Fruit fly (Drosophila melanogaster) whole organism, embryonic: ENCODE data around the gene asun.

Source experiments
- ATbp ChIP-seq: fragments of 200-800 bp; sonication (Bioruptor generic); optimal IDR thresholded peaks from 2 replicates; lab custom pipeline; 2017; ENCODE audit warnings: missing biosample characterization, mild to moderate bottlenecking, missing genetic modification characterization, missing genetic modification reagents
- Ada2b ChIP-seq: fragments of 200-800 bp; sonication (Bioruptor generic); IDR thresholded peaks from 2 replicates; pipeline ENCODE4 v1.3.6; 2022; ENCODE audit warnings: missing biosample characterization, missing genetic modification characterization
- B-H1 ChIP-seq: fragments of 200-800 bp; sonication (Bioruptor generic); IDR thresholded peaks from 3 replicates; pipeline ENCODE4 v1.3.6; 2022; ENCODE audit warnings: missing biosample characterization, missing genetic modification characterization
- B-H2 ChIP-seq: fragments of 200-800 bp; sonication (Bioruptor generic); optimal IDR thresholded peaks from 2 replicates; lab custom pipeline; 2018; ENCODE audit warnings: missing biosample characterization, mild to moderate bottlenecking, missing genetic modification characterization
- CG10462 ChIP-seq: fragments of 200-800 bp; sonication (Bioruptor generic); optimal IDR thresholded peaks from 2 replicates; lab custom pipeline; 2016; ENCODE audit warnings: missing biosample characterization, missing genetic modification characterization
- CG12236 ChIP-seq: fragments of 200-800 bp; sonication (Bioruptor generic); optimal IDR thresholded peaks from 2 replicates; lab custom pipeline; 2016; ENCODE audit warnings: missing biosample characterization, missing genetic modification characterization
- CG12942 ChIP-seq: fragments of 200-800 bp; sonication (Bioruptor generic); optimal IDR thresholded peaks from 3 replicates; lab custom pipeline; 2016; ENCODE audit warnings: missing biosample characterization, missing genetic modification characterization
- CG13424 ChIP-seq: fragments of 200-800 bp; sonication (Bioruptor generic); optimal IDR thresholded peaks from 2 replicates; lab custom pipeline; 2019; ENCODE audit warnings: missing biosample characterization, mild to moderate bottlenecking, missing genetic modification characterization, moderate library complexity
- CG15514 ChIP-seq: fragments of 200-800 bp; sonication (Bioruptor generic); optimal IDR thresholded peaks from 3 replicates; lab custom pipeline; 2017; ENCODE audit warnings: missing biosample characterization, missing genetic modification characterization, mild to moderate bottlenecking, moderate library complexity, missing genetic modification reagents
- CG15696 ChIP-seq: fragments of 200-800 bp; sonication (Bioruptor generic); optimal IDR thresholded peaks from 2 replicates; lab custom pipeline; 2019; ENCODE audit warnings: missing biosample characterization, mild to moderate bottlenecking, missing genetic modification characterization, moderate library complexity
- CG1603 ChIP-seq: fragments of 200-800 bp; sonication (Bioruptor generic); optimal IDR thresholded peaks from 2 replicates; lab custom pipeline; 2019; ENCODE audit warnings: missing biosample characterization, mild to moderate bottlenecking, missing genetic modification characterization, moderate library complexity
- CG17328 ChIP-seq: fragments of 200-800 bp; sonication (Bioruptor generic); IDR thresholded peaks from 2 replicates; pipeline ENCODE4 v1.3.6; 2022; ENCODE audit warnings: missing biosample characterization, missing genetic modification characterization
- CG17385 ChIP-seq: fragments of 200-800 bp; sonication (Bioruptor generic); optimal IDR thresholded peaks from 3 replicates; lab custom pipeline; 2018; ENCODE audit warnings: missing biosample characterization, mild to moderate bottlenecking, missing genetic modification characterization
- CG17829 ChIP-seq: fragments of 200-800 bp; optimal IDR thresholded peaks from 2 replicates; lab custom pipeline; 2019; ENCODE audit warnings: missing biosample characterization, mild to moderate bottlenecking, missing genetic modification characterization, moderate library complexity
- CG17912 ChIP-seq: fragments of 200-800 bp; sonication (Bioruptor generic); optimal IDR thresholded peaks from 2 replicates; lab custom pipeline; 2018; ENCODE audit warnings: missing biosample characterization, mild to moderate bottlenecking, missing genetic modification characterization
- CG2199 ChIP-seq: fragments of 200-800 bp; sonication (Bioruptor generic); IDR thresholded peaks from 3 replicates; pipeline ENCODE4 v1.3.6; 2022; ENCODE audit warnings: missing biosample characterization, missing genetic modification characterization
- CG42726 ChIP-seq: fragments of 200-800 bp; sonication (Bioruptor generic); IDR thresholded peaks from 2 replicates; pipeline ENCODE4 v1.3.6; 2022; ENCODE audit warnings: missing biosample characterization, missing genetic modification characterization; ENCODE audit not compliant: partially characterized antibody
- CG4424 ChIP-seq: fragments of 200-800 bp; sonication (Bioruptor generic); optimal IDR thresholded peaks from 3 replicates; lab custom pipeline; 2016; ENCODE audit warnings: missing biosample characterization, missing genetic modification characterization
- CG8290 ChIP-seq, 3 experiments: fragments of 200-800 bp; sonication (Bioruptor generic); optimal IDR thresholded peaks; 2 replicates each; lab custom pipeline; 2016 to 2019; ENCODE audit warnings: missing biosample characterization in 3 of 3, missing genetic modification characterization in 3 of 3, mild to moderate bottlenecking in 2 of 3, moderate library complexity in 1 of 3
- CG8765 ChIP-seq: fragments of 200-800 bp; sonication (Bioruptor generic); IDR thresholded peaks from 2 replicates; pipeline ENCODE4 v1.3.6; 2022; ENCODE audit warnings: missing biosample characterization, missing genetic modification characterization
- CG9437 ChIP-seq: fragments of 200-800 bp; sonication (Bioruptor generic); optimal IDR thresholded peaks from 2 replicates; lab custom pipeline; 2018; ENCODE audit warnings: missing biosample characterization, mild to moderate bottlenecking, missing genetic modification characterization
- CG9797 ChIP-seq: fragments of 200-800 bp; sonication (Bioruptor generic); optimal IDR thresholded peaks from 3 replicates; lab custom pipeline; 2018; ENCODE audit warnings: missing biosample characterization, mild to moderate bottlenecking, missing genetic modification characterization
- CTCF ChIP-seq: fragments of 200-800 bp; sonication (Bioruptor generic); optimal IDR thresholded peaks from 2 replicates; lab custom pipeline; 2017; ENCODE audit warnings: missing biosample characterization, mild to moderate bottlenecking, missing genetic modification characterization, moderate library complexity
- Gsc ChIP-seq: fragments of 200-800 bp; sonication (Bioruptor generic); IDR thresholded peaks from 2 replicates; pipeline ENCODE4 v1.3.6; 2022; ENCODE audit warnings: missing biosample characterization, missing genetic modification characterization
- HHEX ChIP-seq: fragments of 200-800 bp; sonication (Bioruptor generic); optimal IDR thresholded peaks from 3 replicates; lab custom pipeline; 2017; ENCODE audit warnings: missing biosample characterization, mild to moderate bottlenecking, missing genetic modification characterization, missing genetic modification reagents
- Kr ChIP-seq: fragments of 200-800 bp; sonication (Bioruptor generic); optimal IDR thresholded peaks from 2 replicates; lab custom pipeline; 2017; ENCODE audit warnings: missing biosample characterization, mild to moderate bottlenecking, missing genetic modification characterization
- Med ChIP-seq: fragments of 200-800 bp; sonication (Bioruptor generic); peaks from one replicate; lab custom pipeline; 2016; ENCODE audit warnings: missing biosample characterization, missing genetic modification characterization, mild to moderate bottlenecking, inconsistent platforms, moderate library complexity
- Opbp ChIP-seq: fragments of 200-800 bp; sonication (Bioruptor generic); IDR thresholded peaks from 3 replicates; pipeline ENCODE4 v1.3.6; 2022; ENCODE audit warnings: missing biosample characterization, missing genetic modification characterization; ENCODE audit not compliant: partially characterized antibody
- Side ChIP-seq: fragments of 200-800 bp; sonication (Bioruptor generic); optimal IDR thresholded peaks from 2 replicates; lab custom pipeline; 2016; ENCODE audit warnings: missing biosample characterization, missing genetic modification characterization
- Taf1 ChIP-seq: fragments of 200-800 bp; sonication (Bioruptor generic); IDR thresholded peaks from 2 replicates; pipeline ENCODE4 v1.3.6; 2022; ENCODE audit warnings: missing biosample characterization, missing genetic modification characterization
- cg ChIP-seq: fragments of 200-800 bp; sonication (Bioruptor generic); optimal IDR thresholded peaks from 3 replicates; lab custom pipeline; 2019; ENCODE audit warnings: missing biosample characterization, mild to moderate bottlenecking, missing genetic modification characterization, moderate library complexity
- chinmo ChIP-seq: fragments of 200-800 bp; sonication (Bioruptor generic); IDR thresholded peaks from 4 replicates; pipeline ENCODE4 v1.3.6; 2022; ENCODE audit warnings: missing biosample characterization, missing genetic modification characterization; ENCODE audit not compliant: partially characterized antibody
- dimm ChIP-seq: fragments of 200-800 bp; sonication (Bioruptor generic); IDR thresholded peaks from 2 replicates; pipeline ENCODE4 v1.3.6; 2022; ENCODE audit warnings: missing biosample characterization, missing genetic modification characterization
- dpn ChIP-seq, 2 experiments: fragments of 200-800 bp; sonication (Bioruptor generic); optimal IDR thresholded peaks; 3 replicates each; lab custom pipeline; 2016; ENCODE audit warnings: missing biosample characterization in 2 of 2, missing genetic modification characterization in 2 of 2
- exex ChIP-seq: fragments of 200-800 bp; sonication (Bioruptor generic); optimal IDR thresholded peaks from 4 replicates; lab custom pipeline; 2018; ENCODE audit warnings: missing biosample characterization, mild to moderate bottlenecking, missing genetic modification characterization, moderate library complexity
- hkb ChIP-seq, 2 experiments: fragments of 200-800 bp in 1 of 2; fragments of >200 bp in 1 of 2; sonication (Bioruptor generic) in 1 of 2; IDR thresholded peaks in 1 of 2; optimal IDR thresholded peaks in 1 of 2; 2 replicates each; pipeline versions ENCODE4 v1.3.6 to Lab custom; 2017 to 2022; ENCODE audit warnings: missing biosample characterization in 1 of 2, missing genetic modification characterization in 1 of 2
- kni ChIP-seq: fragments of 200-800 bp; sonication (Bioruptor generic); optimal IDR thresholded peaks from 3 replicates; lab custom pipeline; 2017; ENCODE audit warnings: mild to moderate bottlenecking, missing biosample characterization, missing genetic modification reagents, missing genetic modification characterization
- lbe ChIP-seq: fragments of 200-800 bp; sonication (Bioruptor generic); optimal IDR thresholded peaks from 2 replicates; lab custom pipeline; 2016; ENCODE audit warnings: missing biosample characterization, mild to moderate bottlenecking, missing genetic modification characterization
- nau ChIP-seq: fragments of 200-800 bp; sonication (Bioruptor generic); optimal IDR thresholded peaks from 3 replicates; lab custom pipeline; 2017; ENCODE audit warnings: missing biosample characterization, mild to moderate bottlenecking, missing genetic modification characterization, missing genetic modification reagents
- nom ChIP-seq: fragments of 200-800 bp; sonication (Bioruptor generic); optimal IDR thresholded peaks from 2 replicates; lab custom pipeline; 2017; ENCODE audit warnings: missing biosample characterization, missing genetic modification characterization, mild to moderate bottlenecking, moderate library complexity, missing genetic modification reagents
- pita ChIP-seq: fragments of 200-800 bp; sonication (Bioruptor generic); optimal IDR thresholded peaks from 2 replicates; lab custom pipeline; 2017; ENCODE audit warnings: missing biosample characterization, mild to moderate bottlenecking, missing genetic modification characterization
- rib ChIP-seq: fragments of 200-800 bp; sonication (Bioruptor generic); IDR thresholded peaks from 2 replicates; pipeline ENCODE4 v1.3.6; 2022; ENCODE audit warnings: missing biosample characterization, missing genetic modification characterization
- sens ChIP-seq: fragments of 200-800 bp; sonication (Bioruptor generic); peaks from one replicate; lab custom pipeline; 2016; ENCODE audit warnings: missing biosample characterization, missing genetic modification characterization
- slou ChIP-seq: fragments of 200-800 bp; sonication (Bioruptor generic); optimal IDR thresholded peaks from 3 replicates; lab custom pipeline; 2016; ENCODE audit warnings: missing biosample characterization, missing genetic modification characterization
- sr ChIP-seq: fragments of 200-800 bp; sonication (Bioruptor generic); IDR thresholded peaks from 3 replicates; pipeline ENCODE4 v1.3.6; 2022; ENCODE audit warnings: missing biosample characterization, missing genetic modification characterization
- z ChIP-seq: fragments of 200-800 bp; sonication (Bioruptor generic); IDR thresholded peaks from 3 replicates; pipeline ENCODE4 v1.3.6; 2022; ENCODE audit warnings: missing biosample characterization, missing genetic modification characterization
- zen2 ChIP-seq: fragments of 200-800 bp; sonication (Bioruptor generic); IDR thresholded peaks from 3 replicates; pipeline ENCODE4 v1.3.6; 2022; ENCODE audit warnings: missing biosample characterization, missing genetic modification characterization; ENCODE audit not compliant: partially characterized antibody

asun gene

dm6 chr3R:16281033-16281680 lies 17.1 kb downstream of the asun start (continued):
- TF ChIP-seq CG17328 (GFP tag; lab: Robert Waterston, UW) (peak; percentile 19; the same call in 1 of the 2 replicates), Taf1 (GFP tag; lab: Robert Waterston, UW) (no peak), lbe (no peak), CG12942 (GFP tag; lab: Kevin White, UChicago) (no peak), z (GFP tag; lab: Robert Waterston, UW) (peak; percentile 40; the same call in 1 of the 3 replicates), pita (no peak), CG17829 (tag; lab: Kevin White, UChicago) (no peak), B-H1 (no peak), CG9437 (GFP tag; lab: Kevin White, UChicago) (no peak), CG13424 (no peak), exex (tag; lab: Kevin White, UChicago) (no peak), HHEX (GFP tag; lab: Kevin White, UChicago) (no peak), CTCF (GFP tag; lab: Kevin White, UChicago) (no peak), hkb (optimal IDR thresholded peaks at IDR 0.05; lab: Kevin White, UChicago) (no peak), hkb (GFP tag; IDR thresholded peaks at IDR 0.05; lab: Robert Waterston, UW) (no peak), nom (peak; percentile 16)

dm6 chr3R:16282080-16282690 lies 18.1 kb downstream of the asun start:
- TF ChIP-seq B-H2, result no peak
- no peak for TF ChIP-seq cg (GFP tag; lab: Kevin White, UChicago)
- TF ChIP-seq Kr, result peak; percentile 83
- peak; percentile 15 for TF ChIP-seq nau (GFP tag; lab: Kevin White, UChicago)
- no peak for TF ChIP-seq Ada2b
- TF ChIP-seq CG4424 (GFP tag; lab: Kevin White, UChicago), result no peak
- TF ChIP-seq CG17385, result peak; percentile 81
- peak; percentile 46 for TF ChIP-seq CG8290 (GFP tag; optimal IDR thresholded peaks at IDR 0.05; lab: Kevin White, UChicago)
- TF ChIP-seq CG8290 (tag; optimal IDR thresholded peaks at IDR 0.05; lab: Kevin White, UChicago), result peak; percentile 19 to 35
- peak; percentile 75; the same call in 1 of the 4 replicates for TF ChIP-seq chinmo
- no peak for TF ChIP-seq dimm (GFP tag; lab: Robert Waterston, UW)
- TF ChIP-seq dpn (GFP tag; optimal IDR thresholded peaks at IDR 0.05; lab: Kevin White, UChicago), result peak in 1 of 2 experiments; percentile 7
- peak; percentile 19 for TF ChIP-seq ATbp (GFP tag; lab: Kevin White, UChicago)
- no peak for TF ChIP-seq CG15514 (GFP tag; lab: Kevin White, UChicago)
- peak; percentile 81 for TF ChIP-seq kni (GFP tag; lab: Kevin White, UChicago)
- no peak for TF ChIP-seq zen2
- peak; percentile 4 for TF ChIP-seq nom
- peak; percentile 2 for TF ChIP-seq CG17912
- TF ChIP-seq rib (GFP tag; lab: Robert Waterston, UW), result 0 out of 2 replicates have a peak, but pooled peaks have one; percentile 31
- no peak for TF ChIP-seq Side
- peak; percentile 33 for TF ChIP-seq CG10462 (GFP tag; lab: Kevin White, UChicago)
- no peak for TF ChIP-seq CG42726
- peak; percentile 28; the same call in 1 of the 3 replicates for TF ChIP-seq sr (GFP tag; lab: Robert Waterston, UW)
- 0 out of 3 replicates have a peak, but pooled peaks have one; percentile 54 for TF ChIP-seq Opbp (GFP tag; lab: Robert Waterston, UW)
- no peak for TF ChIP-seq Gsc (GFP tag; lab: Robert Waterston, UW)
- peak; percentile 58 for TF ChIP-seq sens (GFP tag; lab: Kevin White, UChicago)
- no peak for TF ChIP-seq CG8765 (GFP tag; lab: Robert Waterston, UW)
- TF ChIP-seq CG9797 (GFP tag; lab: Kevin White, UChicago), result no peak
- no peak for TF ChIP-seq CG13424
- peak; percentile 94 for TF ChIP-seq CG2199 (GFP tag; lab: Robert Waterston, UW)
- TF ChIP-seq Med (GFP tag; lab: Kevin White, UChicago), result peak; percentile 72
- no peak for TF ChIP-seq slou (GFP tag; lab: Kevin White, UChicago)
- no peak for TF ChIP-seq CG12236
- TF ChIP-seq CG1603 (tag; lab: Kevin White, UChicago), result peak; percentile 6
- TF ChIP-seq CG15696 (tag; lab: Kevin White, UChicago), result peak; percentile 10
